Fruit fly (Drosophila melanogaster): Measurements from ENCODE around the gene tkv.

Gene tkv

dm6 chr2L:5237899-5238566 lies 33.2 kb downstream of the tkv start (continued):
- TF ChIP-seq onecut (GFP tag; IDR thresholded peaks at IDR 0.05) (no peak), CG3995 (GFP tag; optimal IDR thresholded peaks at IDR 0.05) (no peak), CrebB (tag; optimal IDR thresholded peaks at IDR 0.05) (no peak), CG6791 (GFP tag; IDR thresholded peaks at IDR 0.05; ENCODE audit: partially characterized antibody) (no peak), CG12299 (tag; optimal IDR thresholded peaks at IDR 0.05) (no peak), Scr (GFP tag; IDR thresholded peaks at IDR 0.05; ENCODE audit: partially characterized antibody) (no peak), CG11085 (GFP tag; IDR thresholded peaks at IDR 0.05) (no peak), CG1792 (GFP tag; optimal IDR thresholded peaks at IDR 0.05) (no peak), BtbVII (GFP tag; optimal IDR thresholded peaks at IDR 0.05) (no peak), Rx (GFP tag; IDR thresholded peaks at IDR 0.05) (no peak), Hr39 (optimal IDR thresholded peaks at IDR 0.05) (no peak), D19B (GFP tag; optimal IDR thresholded peaks at IDR 0.05) (no peak), CG1233 (GFP tag; optimal IDR thresholded peaks at IDR 0.05) (peak; percentile 49), CG5180 (GFP tag; optimal IDR thresholded peaks at IDR 0.05) (peak; percentile 11), cato (GFP tag; optimal IDR thresholded peaks at IDR 0.05; ENCODE audit: borderline replicate concordance) (peak; percentile 22), Camta (GFP tag; optimal IDR thresholded peaks at IDR 0.05) (peak; percentile 16), fd96Cb (tag; optimal IDR thresholded peaks at IDR 0.05) (peak; percentile 76), ap (GFP tag; IDR thresholded peaks at IDR 0.05) (0 out of 2 replicates have a peak, but pooled peaks have one; percentile 37), Mrtf (GFP tag; IDR thresholded peaks at IDR 0.05) (no peak), Neu2 (GFP tag; optimal IDR thresholded peaks at IDR 0.05; ENCODE audit: borderline replicate concordance) (no peak), CG3726 (GFP tag; IDR thresholded peaks at IDR 0.05) (no peak), her (GFP tag; optimal IDR thresholded peaks at IDR 0.05) (no peak), CG9727 (GFP tag; optimal IDR thresholded peaks at IDR 0.05) (peak; percentile 82), rib (GFP tag; IDR thresholded peaks at IDR 0.05) (no peak), CG18011 (GFP tag; optimal IDR thresholded peaks at IDR 0.05) (no peak), CG8290 (GFP tag; optimal IDR thresholded peaks at IDR 0.05) (peak; percentile 18), CG8290 (tag; optimal IDR thresholded peaks at IDR 0.05) (no peak), CG5245 (GFP tag; optimal IDR thresholded peaks at IDR 0.05) (no peak), CG12942 (GFP tag; optimal IDR thresholded peaks at IDR 0.05) (peak; percentile 26), CG4820 (GFP tag; optimal IDR thresholded peaks at IDR 0.05) (peak; percentile 32), CG6683 (GFP tag; optimal IDR thresholded peaks at IDR 0.05) (no peak), Six4 (GFP tag; optimal IDR thresholded peaks at IDR 0.05) (peak; percentile 46), CG8765 (GFP tag; IDR thresholded peaks at IDR 0.05) (no peak), CG32532 (GFP tag; IDR thresholded peaks at IDR 0.05) (no peak), fd3F (GFP tag; optimal IDR thresholded peaks at IDR 0.05) (no peak), jing (GFP tag; optimal IDR thresholded peaks at IDR 0.05) (no peak), NC2α (GFP tag; optimal IDR thresholded peaks at IDR 0.05) (no peak), E2f1 (GFP tag; IDR thresholded peaks at IDR 0.05) (no peak), hbn (GFP tag; IDR thresholded peaks at IDR 0.05; ENCODE audit: partially characterized antibody) (no peak), Dp (GFP tag; optimal IDR thresholded peaks at IDR 0.05) (no peak), grau (tag; optimal IDR thresholded peaks at IDR 0.05) (peak; percentile 70), klu (GFP tag; IDR thresholded peaks at IDR 0.05) (no peak), Hmx (GFP tag; optimal IDR thresholded peaks at IDR 0.05) (no peak), CG12659 (GFP tag; optimal IDR thresholded peaks at IDR 0.05) (peak; percentile 33), odd (GFP tag; optimal IDR thresholded peaks at IDR 0.05) (peak; percentile 6), cad (GFP tag; optimal IDR thresholded peaks at IDR 0.05) (no peak), CG9876 (GFP tag; optimal IDR thresholded peaks at IDR 0.05) (no peak), CG12104 (GFP tag; optimal IDR thresholded peaks at IDR 0.05) (no peak), Ssrp (tag; optimal IDR thresholded peaks at IDR 0.05) (peak; percentile 80), tna (GFP tag; IDR thresholded peaks at IDR 0.05; ENCODE audit: partially characterized antibody) (no peak), zen2 (GFP tag; IDR thresholded peaks at IDR 0.05; ENCODE audit: partially characterized antibody) (no peak)
